Worm (Caenorhabditis elegans) whole organism, L1 larva: Measurements from ENCODE around the gene F01G12.18.

Experiments
- C16A3.4 ChIP-seq: fragments of 150-350 bp; optimal IDR thresholded peaks from 2 replicates; lab custom pipeline; 2014; ENCODE audit warnings: missing biosample characterization, missing genetic modification characterization
- F16B12.6 ChIP-seq: fragments of 150-350 bp; optimal IDR thresholded peaks from 2 replicates; lab custom pipeline; 2014; ENCODE audit warnings: missing biosample characterization, missing genetic modification characterization
- ama-1 ChIP-seq: fragments of 150-350 bp; optimal IDR thresholded peaks from 2 replicates; lab custom pipeline; 2014
- blmp-1 ChIP-seq: fragments of 150-350 bp; optimal IDR thresholded peaks from 2 replicates; lab custom pipeline; 2014; ENCODE audit warnings: missing biosample characterization, missing genetic modification characterization
- ceh-63 ChIP-seq: fragments of 200-800 bp; sonication (Bioruptor generic); optimal IDR thresholded peaks from 2 replicates; lab custom pipeline; 2018; ENCODE audit warnings: mild to moderate bottlenecking, missing genetic modification characterization, missing compliant biosample characterization
- ceh-82 ChIP-seq, 3 experiments: fragments of 150-350 bp in 1 of 3; sonication (generic microtip) in 2 of 3; optimal IDR thresholded peaks; 2 replicates each; lab custom pipeline; 2014 to 2017; ENCODE audit warnings: missing biosample characterization in 3 of 3, missing genetic modification characterization in 3 of 3
- dpl-1 ChIP-seq, 3 experiments: fragments of 150-350 bp in 2 of 3; sonication (generic microtip) in 1 of 3; optimal IDR thresholded peaks; 2 replicates each; lab custom pipeline; 2014 to 2017; ENCODE audit warnings: missing biosample characterization in 3 of 3, missing genetic modification characterization in 3 of 3, missing genetic modification reagents in 3 of 3
- dsc-1 ChIP-seq: sonication (generic microtip); optimal IDR thresholded peaks from 2 replicates; lab custom pipeline; 2016; ENCODE audit warnings: mild to moderate bottlenecking, missing genetic modification characterization, missing compliant biosample characterization
- efl-1 ChIP-seq, 4 experiments: fragments of 150-350 bp; optimal IDR thresholded peaks in 3 of 4; peaks in 1 of 4; 1 replicate in 1 of 4; 2 replicates in 3 of 4; lab custom pipeline; 2014; ENCODE audit warnings: missing biosample characterization in 2 of 4, missing genetic modification characterization in 2 of 4, missing genetic modification reagents in 2 of 4
- egl-27 ChIP-seq, 2 experiments: fragments of 150-350 bp in 1 of 2; sonication (generic microtip); optimal IDR thresholded peaks; 3 replicates each; lab custom pipeline; 2017 to 2018; ENCODE audit warnings: missing biosample characterization in 2 of 2, missing genetic modification characterization in 2 of 2, missing genetic modification reagents in 2 of 2
- elt-3 ChIP-seq, 6 experiments: fragments of 150-350 bp in 1 of 6; sonication (generic microtip); optimal IDR thresholded peaks; 2 replicates each; lab custom pipeline; 2017 to 2018; ENCODE audit warnings: missing biosample characterization in 6 of 6, missing genetic modification characterization in 6 of 6, inconsistent platforms in 1 of 6
- ets-5 ChIP-seq: fragments of 200-800 bp; sonication (Bioruptor generic); IDR thresholded peaks from 2 replicates; pipeline ENCODE4 v1.3.6; 2022; ENCODE audit warnings: missing genetic modification characterization, missing compliant biosample characterization
- fkh-10 ChIP-seq: sonication (generic microtip); optimal IDR thresholded peaks from 2 replicates; lab custom pipeline; 2017; ENCODE audit warnings: missing biosample characterization, missing genetic modification reagents, missing genetic modification characterization
- fkh-8 ChIP-seq: sonication (generic microtip); optimal IDR thresholded peaks from 2 replicates; lab custom pipeline; 2016; ENCODE audit warnings: mild to moderate bottlenecking, missing genetic modification characterization, missing compliant biosample characterization
- grh-1 ChIP-seq: fragments of 200-800 bp; sonication (Bioruptor generic); IDR thresholded peaks from 2 replicates; pipeline ENCODE4 v1.3.6; 2022; ENCODE audit warnings: missing genetic modification reagents, missing genetic modification characterization, missing compliant biosample characterization
- irx-1 ChIP-seq: sonication (generic microtip); optimal IDR thresholded peaks from 2 replicates; lab custom pipeline; 2016; ENCODE audit warnings: missing genetic modification characterization, missing compliant biosample characterization
- isw-1 ChIP-seq: fragments of 200-800 bp; sonication (Bioruptor generic); IDR thresholded peaks from 2 replicates; pipeline ENCODE4 v1.3.6; 2022; ENCODE audit warnings: missing genetic modification characterization, missing compliant biosample characterization
- jun-1 ChIP-seq: fragments of 150-350 bp; optimal IDR thresholded peaks from 2 replicates; lab custom pipeline; 2014; ENCODE audit warnings: missing biosample characterization, missing genetic modification reagents, missing genetic modification characterization
- lin-35 ChIP-seq, 2 experiments: fragments of 150-350 bp; optimal IDR thresholded peaks; 2 replicates each; lab custom pipeline; 2014; ENCODE audit warnings: missing biosample characterization in 2 of 2, missing genetic modification characterization in 2 of 2, missing genetic modification reagents in 2 of 2
- lin-39 ChIP-seq: fragments of 150-350 bp; optimal IDR thresholded peaks from 2 replicates; lab custom pipeline; 2014; ENCODE audit warnings: missing biosample characterization, missing genetic modification reagents, missing genetic modification characterization
- lir-3 ChIP-seq: sonication (generic microtip); optimal IDR thresholded peaks from 2 replicates; lab custom pipeline; 2016; ENCODE audit warnings: mild to moderate bottlenecking, missing genetic modification characterization, moderate library complexity, missing compliant biosample characterization; ENCODE audit not compliant: poor library complexity
- mab-9 ChIP-seq: fragments of 200-800 bp; sonication (Bioruptor generic); IDR thresholded peaks from 2 replicates; pipeline ENCODE4 v1.3.6; 2022; ENCODE audit warnings: missing genetic modification reagents, missing genetic modification characterization, missing compliant biosample characterization
- mdl-1 ChIP-seq, 2 experiments: fragments of 150-350 bp; optimal IDR thresholded peaks; 2 replicates each; lab custom pipeline; 2014 to 2017; ENCODE audit warnings: missing biosample characterization in 2 of 2, missing genetic modification characterization in 2 of 2, inconsistent platforms in 1 of 2
- mep-1 ChIP-seq: fragments of 150-350 bp; optimal IDR thresholded peaks from 2 replicates; lab custom pipeline; 2014; ENCODE audit warnings: missing biosample characterization, missing genetic modification characterization
- nhr-12 ChIP-seq: sonication (generic microtip); optimal IDR thresholded peaks from 2 replicates; lab custom pipeline; 2017; ENCODE audit warnings: missing biosample characterization, missing genetic modification characterization
- nhr-19 ChIP-seq: fragments of 200-800 bp; sonication (Bioruptor generic); conservative IDR thresholded peaks from 2 replicates; pipeline ENCODE4 v1.3.6; 2022; ENCODE audit warnings: missing genetic modification characterization, missing compliant biosample characterization
- nhr-20 ChIP-seq: sonication (generic microtip); optimal IDR thresholded peaks from 2 replicates; lab custom pipeline; 2016; ENCODE audit warnings: mild to moderate bottlenecking, missing genetic modification characterization, missing compliant biosample characterization
- nhr-237 ChIP-seq: fragments of 150-350 bp; optimal IDR thresholded peaks from 2 replicates; lab custom pipeline; 2014; ENCODE audit warnings: missing biosample characterization, missing genetic modification characterization
- nhr-47 ChIP-seq: sonication (generic microtip); optimal IDR thresholded peaks from 2 replicates; lab custom pipeline; 2016; ENCODE audit warnings: mild to moderate bottlenecking, missing genetic modification characterization, moderate library complexity, missing compliant biosample characterization
- nhr-77 ChIP-seq: fragments of 150-350 bp; optimal IDR thresholded peaks from 2 replicates; lab custom pipeline; 2014; ENCODE audit warnings: missing biosample characterization, missing genetic modification characterization
- nhr-84 ChIP-seq: sonication (generic microtip); optimal IDR thresholded peaks from 2 replicates; lab custom pipeline; 2017; ENCODE audit warnings: missing biosample characterization, missing genetic modification characterization
- nhr-85 ChIP-seq: sonication (generic microtip); peaks from one replicate; lab custom pipeline; 2016; ENCODE audit warnings: missing genetic modification characterization, inconsistent platforms, missing compliant biosample characterization
- nhr-90 ChIP-seq: sonication (generic microtip); optimal IDR thresholded peaks from 2 replicates; lab custom pipeline; 2016; ENCODE audit warnings: mild to moderate bottlenecking, missing genetic modification characterization, missing compliant biosample characterization; ENCODE audit not compliant: poor library complexity
- rnt-1 ChIP-seq: sonication (generic microtip); optimal IDR thresholded peaks from 2 replicates; lab custom pipeline; 2016; ENCODE audit warnings: mild to moderate bottlenecking, missing genetic modification characterization, moderate library complexity, missing compliant biosample characterization
- skn-1 ChIP-seq: fragments of 150-350 bp; optimal IDR thresholded peaks from 2 replicates; lab custom pipeline; 2014; ENCODE audit warnings: missing biosample characterization, missing genetic modification characterization
- snpc-4 ChIP-seq: fragments of 150-350 bp; optimal IDR thresholded peaks from 2 replicates; lab custom pipeline; 2014; ENCODE audit warnings: missing biosample characterization, missing genetic modification characterization
- snu-23 ChIP-seq: sonication (generic microtip); optimal IDR thresholded peaks from 2 replicates; lab custom pipeline; 2016; ENCODE audit warnings: missing genetic modification characterization, missing compliant biosample characterization
- sptf-1 ChIP-seq: fragments of 150-350 bp; optimal IDR thresholded peaks from 2 replicates; lab custom pipeline; 2014; ENCODE audit warnings: missing biosample characterization, missing genetic modification characterization
- sup-37 ChIP-seq: fragments of 200-800 bp; sonication (Bioruptor generic); optimal IDR thresholded peaks from 2 replicates; lab custom pipeline; 2018; ENCODE audit warnings: mild to moderate bottlenecking, missing genetic modification characterization, missing compliant biosample characterization
- swsn-7 ChIP-seq: sonication (generic microtip); optimal IDR thresholded peaks from 2 replicates; lab custom pipeline; 2016; ENCODE audit warnings: missing genetic modification characterization, missing compliant biosample characterization
- tbx-2 ChIP-seq: sonication (generic microtip); optimal IDR thresholded peaks from 2 replicates; lab custom pipeline; 2016; ENCODE audit warnings: missing genetic modification characterization, missing compliant biosample characterization
- unc-130 ChIP-seq: fragments of 150-350 bp; optimal IDR thresholded peaks from 2 replicates; lab custom pipeline; 2017; ENCODE audit warnings: missing biosample characterization, missing genetic modification characterization, inconsistent platforms
- unc-30 ChIP-seq: sonication (generic microtip); optimal IDR thresholded peaks from 2 replicates; lab custom pipeline; 2017; ENCODE audit warnings: missing biosample characterization, missing genetic modification characterization
- unc-86 ChIP-seq: sonication (generic microtip); optimal IDR thresholded peaks from 2 replicates; lab custom pipeline; 2016; ENCODE audit warnings: missing genetic modification characterization, missing compliant biosample characterization
- ztf-11 ChIP-seq, 2 experiments: sonication (generic microtip); optimal IDR thresholded peaks; 2 replicates each; lab custom pipeline; 2016 to 2017; ENCODE audit warnings: missing genetic modification characterization in 2 of 2, missing biosample characterization in 1 of 2, missing compliant biosample characterization in 1 of 2
- ztf-4 ChIP-seq: fragments of 150-350 bp; optimal IDR thresholded peaks from 2 replicates; lab custom pipeline; 2014; ENCODE audit warnings: missing biosample characterization, missing genetic modification characterization

The F01G12.18 gene

DNA sequence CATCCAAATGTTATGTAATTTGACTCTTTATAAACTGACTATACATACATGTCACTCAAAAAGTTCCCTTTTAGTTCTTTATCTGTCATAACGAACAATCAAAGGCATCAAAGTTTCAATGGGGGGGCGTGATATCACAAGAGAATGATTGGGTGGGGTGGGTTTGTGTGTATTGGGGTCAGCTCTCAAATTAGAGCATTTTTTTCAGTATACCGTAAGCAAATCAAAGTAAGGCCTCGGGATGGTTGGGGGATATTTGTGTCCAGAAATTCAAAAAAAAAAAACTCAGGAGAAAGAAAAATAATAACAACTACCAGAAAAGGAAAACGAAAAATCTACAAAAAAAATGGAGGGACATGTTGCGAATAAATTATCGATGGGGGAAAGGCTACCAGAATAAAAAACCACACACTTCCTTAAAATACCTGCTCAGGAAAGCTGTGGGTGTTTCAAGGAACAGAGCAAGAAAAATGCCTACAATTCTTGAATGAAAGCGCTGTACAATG is at the start of gene F01G12.18:
TSS of gene F01G12.18 (minus strand) at position 51 of the 506 bp plus-strand sequence.
- no peak for TF ChIP-seq unc-86 (tag; lab: Kevin White, UChicago)
- TF ChIP-seq elt-3 (tag; optimal IDR thresholded peaks at IDR 0.05; lab: Kevin White, UChicago): no peak
- TF ChIP-seq ets-5 (GFP tag; lab: Robert Waterston, UW): no peak
- no peak for TF ChIP-seq grh-1 (GFP tag; lab: Robert Waterston, UW)
- no peak for TF ChIP-seq sptf-1 (tag; lab: Kevin White, UChicago)
- TF ChIP-seq irx-1: no peak
- TF ChIP-seq nhr-12 (tag; lab: Kevin White, UChicago): no peak
- no peak for TF ChIP-seq C16A3.4 (tag; lab: Kevin White, UChicago)
- no peak for TF ChIP-seq lin-39 (tag; lab: Kevin White, UChicago)

DNA sequence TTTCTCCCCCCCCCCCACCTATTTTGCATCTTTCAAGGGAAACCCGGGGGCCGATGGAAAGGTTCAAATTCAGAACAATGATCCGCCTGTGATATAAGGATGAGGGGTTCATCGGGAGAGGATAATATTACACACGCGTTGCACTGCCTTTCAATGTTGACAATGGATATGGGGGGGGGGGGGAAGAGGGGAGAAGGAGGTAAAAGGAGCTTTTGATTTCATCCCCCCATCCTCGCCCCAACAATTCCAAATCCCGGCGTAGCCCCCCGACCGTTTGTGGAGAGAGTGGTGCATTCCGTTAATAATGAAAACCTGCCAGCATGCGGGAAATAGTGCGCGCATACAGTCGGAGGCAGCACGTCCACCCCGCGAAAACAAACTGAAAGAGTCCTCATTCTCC is 48.8 kb upstream of the F01G12.18 start:
- TF ChIP-seq F16B12.6 (tag; lab: Kevin White, UChicago) (no peak), unc-130 (no peak), elt-3 (tag; optimal IDR thresholded peaks at IDR 0.05; lab: Kevin White, UChicago) (no peak)

DNA sequence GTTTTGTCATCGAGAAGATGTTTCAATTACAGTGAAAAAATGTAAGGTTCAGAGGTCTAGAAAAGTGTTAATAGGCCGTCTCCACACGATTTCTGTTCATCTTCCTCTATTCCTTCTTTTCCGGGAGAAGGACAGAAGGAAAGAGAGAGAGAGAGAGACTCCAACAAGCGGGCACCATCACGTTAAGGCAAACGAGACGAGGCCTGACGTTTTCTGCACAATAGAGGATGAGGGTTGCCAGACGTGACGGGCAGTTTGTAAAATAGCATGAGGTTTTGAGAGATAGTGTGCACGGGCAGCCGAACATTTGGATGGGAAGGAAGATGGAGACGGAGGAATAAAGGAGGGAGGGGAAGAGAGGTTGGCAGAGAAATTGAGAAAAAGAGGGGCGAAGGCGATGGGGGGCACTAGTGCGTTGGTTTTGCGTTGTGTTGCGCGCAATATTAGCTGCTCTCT is 47.6 kb upstream of the F01G12.18 start, which contains the start of gene twf-2:
TSS of gene twf-2 (plus strand) at position 405 of the 456 bp plus-strand sequence.
- TF ChIP-seq isw-1 (peak; percentile 46), snpc-4 (tag; lab: Kevin White, UChicago) (peak; percentile 55), unc-30 (no peak), ztf-11 (tag; optimal IDR thresholded peaks at IDR 0.05; lab: Kevin White, UChicago) (peak in 1 of 2 experiments; percentile 11), grh-1 (GFP tag; lab: Robert Waterston, UW) (peak; percentile 11; the same call in 1 of the 2 replicates), efl-1 (optimal IDR thresholded peaks at IDR 0.05; lab: Kevin White, UChicago) (peak; percentile 47 to 71), efl-1 (GFP tag; optimal IDR thresholded peaks at IDR 0.05 in 1 of 2; lab: Kevin White, UChicago) (no peak), fkh-8 (tag; lab: Kevin White, UChicago) (peak; percentile 85), mep-1 (tag; lab: Kevin White, UChicago) (peak; percentile 70), nhr-85 (tag; lab: Kevin White, UChicago) (no peak), nhr-84 (tag; lab: Kevin White, UChicago) (no peak), dsc-1 (peak; percentile 73), mdl-1 (tag; optimal IDR thresholded peaks at IDR 0.05; lab: Kevin White, UChicago) (peak; percentile 14 to 91), ztf-4 (peak; percentile 51), ceh-63 (GFP tag; lab: Kevin White, UChicago) (no peak), C16A3.4 (tag; lab: Kevin White, UChicago) (peak; percentile 59), ceh-82 (tag; optimal IDR thresholded peaks at IDR 0.05; lab: Kevin White, UChicago) (peak; percentile 4 to 86 (median 74)), jun-1 (tag; lab: Kevin White, UChicago) (peak; percentile 69), nhr-77 (tag; lab: Kevin White, UChicago) (peak; percentile 38), nhr-20 (tag; lab: Kevin White, UChicago) (peak; percentile 77), swsn-7 (tag; lab: Kevin White, UChicago) (peak; percentile 80), lin-35 (GFP tag; optimal IDR thresholded peaks at IDR 0.05; lab: Kevin White, UChicago) (peak; percentile 24 to 61), snu-23 (GFP tag; lab: Kevin White, UChicago) (peak; percentile 86), unc-86 (tag; lab: Kevin White, UChicago) (peak; percentile 72), lir-3 (tag; lab: Kevin White, UChicago) (peak; percentile 63), mab-9 (GFP tag; lab: Robert Waterston, UW) (0 out of 2 replicates have a peak, but pooled peaks have one; percentile 32), elt-3 (tag; optimal IDR thresholded peaks at IDR 0.05; lab: Kevin White, UChicago) (peak in 1 of 6 experiments; percentile 19), irx-1 (peak; percentile 10), sup-37 (GFP tag; lab: Kevin White, UChicago) (no peak), nhr-237 (tag; lab: Kevin White, UChicago) (peak; percentile 7), unc-130 (peak; percentile 42), nhr-12 (tag; lab: Kevin White, UChicago) (no peak), blmp-1 (peak; percentile 74), egl-27 (tag; optimal IDR thresholded peaks at IDR 0.05; lab: Kevin White, UChicago) (peak in 1 of 2 experiments; percentile 64), nhr-47 (peak; percentile 82), ama-1 (lab: Kevin White, UChicago) (no peak), nhr-19 (GFP tag; lab: Robert Waterston, UW) (peak; percentile 69), rnt-1 (tag; lab: Kevin White, UChicago) (peak; percentile 75), fkh-10 (peak; percentile 66), tbx-2 (tag; lab: Kevin White, UChicago) (peak; percentile 74), nhr-90 (peak; percentile 40), dpl-1 (GFP tag; optimal IDR thresholded peaks at IDR 0.05; lab: Kevin White, UChicago) (peak in 2 of 3 experiments; percentile 13 to 22), skn-1 (peak; percentile 26)
